Fruit fly (Drosophila melanogaster): ENCODE measurements around the gene Polr1E.

The Polr1E gene

dm6 chr3R:18314824-18315690 is 13.5 kb upstream of the Polr1E start (continued):
- TF ChIP-seq CG17328 (GFP tag; IDR thresholded peaks at IDR 0.05) (peak; percentile 45; the same call in 1 of the 2 replicates), Oaz (GFP tag; IDR thresholded peaks at IDR 0.05) (no peak), dati (GFP tag; IDR thresholded peaks at IDR 0.05) (no peak), ase (GFP tag; IDR thresholded peaks at IDR 0.05) (peak; percentile 12; the same call in 1 of the 3 replicates), h (optimal IDR thresholded peaks at IDR 0.05) (no peak), nerfin-1 (tag; optimal IDR thresholded peaks at IDR 0.05) (no peak), CoRest (tag; optimal IDR thresholded peaks at IDR 0.05) (peak; percentile 16), CG34224 (GFP tag; IDR thresholded peaks at IDR 0.05; ENCODE audit: partially characterized antibody) (no peak), Dll (GFP tag; IDR thresholded peaks at IDR 0.05; ENCODE audit: partially characterized antibody) (no peak), trem (tag; optimal IDR thresholded peaks at IDR 0.05) (no peak), bigmax (GFP tag; optimal IDR thresholded peaks at IDR 0.05) (no peak), hkb (optimal IDR thresholded peaks at IDR 0.05) (no peak), hkb (GFP tag; IDR thresholded peaks at IDR 0.05) (peak; percentile 66), aop (GFP tag; IDR thresholded peaks at IDR 0.05) (no peak), prd (optimal IDR thresholded peaks at IDR 0.05) (no peak), prd (GFP tag; IDR thresholded peaks at IDR 0.05) (0 out of 3 replicates have a peak, but pooled peaks have one; percentile 39), lab (GFP tag; optimal IDR thresholded peaks at IDR 0.05) (peak; percentile 58), slbo (GFP tag; IDR thresholded peaks at IDR 0.05) (peak; percentile 54; the same call in 1 of the 2 replicates), CG2120 (GFP tag; optimal IDR thresholded peaks at IDR 0.05) (peak; percentile 55), CG11247 (GFP tag; IDR thresholded peaks at IDR 0.05) (no peak), kah (GFP tag; optimal IDR thresholded peaks at IDR 0.05) (no peak), Doc3 (GFP tag; IDR thresholded peaks at IDR 0.05; ENCODE audit: partially characterized antibody) (no peak), gsb (GFP tag; IDR thresholded peaks at IDR 0.05) (0 out of 2 replicates have a peak, but pooled peaks have one; percentile 23), CG13894 (tag; optimal IDR thresholded peaks at IDR 0.05) (peak; percentile 2), CG9817 (tag; optimal IDR thresholded peaks at IDR 0.05) (no peak), CG18619 (GFP tag; optimal IDR thresholded peaks at IDR 0.05) (no peak), Hr78 (GFP tag; optimal IDR thresholded peaks at IDR 0.05) (no peak), Nf-YC (tag; optimal IDR thresholded peaks at IDR 0.05) (no peak), CG7786 (GFP tag; optimal IDR thresholded peaks at IDR 0.05) (no peak), CG7928 (GFP tag; optimal IDR thresholded peaks at IDR 0.05) (no peak), CG6254 (GFP tag; optimal IDR thresholded peaks at IDR 0.05) (no peak), Asciz (GFP tag; optimal IDR thresholded peaks at IDR 0.05) (no peak), rib (GFP tag; IDR thresholded peaks at IDR 0.05) (no peak), CG11398 (GFP tag; optimal IDR thresholded peaks at IDR 0.05) (peak; percentile 4), Myb (GFP tag; optimal IDR thresholded peaks at IDR 0.05) (peak; percentile 5), ara (GFP tag; IDR thresholded peaks at IDR 0.05) (no peak), CG33213 (GFP tag; optimal IDR thresholded peaks at IDR 0.05) (no peak), tap (tag; optimal IDR thresholded peaks at IDR 0.05) (no peak), CG13424 (tag; optimal IDR thresholded peaks at IDR 0.05) (peak; percentile 32), HmgD (GFP tag; optimal IDR thresholded peaks at IDR 0.05) (no peak), CG30403 (GFP tag; optimal IDR thresholded peaks at IDR 0.05) (no peak), Awh (GFP tag; IDR thresholded peaks at IDR 0.05) (no peak), mirr (GFP tag; optimal IDR thresholded peaks at IDR 0.05) (no peak), CG14441 (GFP tag; IDR thresholded peaks at IDR 0.05) (peak; percentile 46; the same call in 1 of the 2 replicates), fru (optimal IDR thresholded peaks at IDR 0.05) (no peak), CG4820 (GFP tag; optimal IDR thresholded peaks at IDR 0.05) (no peak), B-H2 (GFP tag; optimal IDR thresholded peaks at IDR 0.05) (no peak), Gsc (GFP tag; IDR thresholded peaks at IDR 0.05) (no peak), Hmx (GFP tag; optimal IDR thresholded peaks at IDR 0.05) (no peak), dpn (GFP tag; optimal IDR thresholded peaks at IDR 0.05) (peak in 1 of 2 experiments; percentile 0)
